Fruit fly (Drosophila melanogaster): Measurements from ENCODE around the gene CG10298.

DNA sequence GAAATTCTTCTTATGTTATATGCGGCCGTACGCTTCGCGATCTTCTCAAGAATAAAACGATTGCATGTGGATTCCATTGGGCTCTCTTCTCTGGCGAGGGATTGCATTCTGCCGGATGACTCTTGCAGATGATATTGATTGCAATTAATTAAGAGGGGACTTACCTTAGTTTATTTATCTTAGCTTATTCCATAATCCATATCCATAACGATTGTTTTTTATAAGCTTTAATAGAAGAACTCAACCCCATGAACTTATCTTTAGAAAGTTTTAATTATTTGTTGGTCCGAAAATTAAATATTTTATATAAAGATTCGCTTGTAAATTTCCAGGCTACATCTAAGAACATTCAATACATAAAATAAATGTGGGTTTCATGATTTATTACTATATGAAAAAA lies 33.1 kb downstream of the CG10298 start, which contains the start of gene CRAT:
- TF ChIP-seq insv (optimal IDR thresholded peaks at IDR 0.05), result no peak
- no peak for TF ChIP-seq psq (optimal IDR thresholded peaks at IDR 0.05)
- no peak for TF ChIP-seq Sin3A (optimal IDR thresholded peaks at IDR 0.05)
- no peak for TF ChIP-seq h (optimal IDR thresholded peaks at IDR 0.05)
- no peak for TF ChIP-seq Myc (optimal IDR thresholded peaks at IDR 0.05)
